Worm (Caenorhabditis elegans) whole organism, late embryonic: ENCODE data around the gene F55C5.10.

Experiments
- F13H6.1 ChIP-seq: sonication (generic microtip); optimal IDR thresholded peaks from 2 replicates; lab custom pipeline; 2016; ENCODE audit warnings: missing genetic modification characterization, missing compliant biosample characterization
- T23F11.4 ChIP-seq: fragments of 200-800 bp; sonication (Bioruptor generic); optimal IDR thresholded peaks from 2 replicates; lab custom pipeline; 2018; ENCODE audit warnings: mild to moderate bottlenecking, missing genetic modification characterization, missing compliant biosample characterization
- ceh-22 ChIP-seq: sonication (generic microtip); optimal IDR thresholded peaks from 2 replicates; lab custom pipeline; 2017; ENCODE audit warnings: missing biosample characterization, missing genetic modification characterization
- ceh-24 ChIP-seq: sonication (generic microtip); optimal IDR thresholded peaks from 2 replicates; lab custom pipeline; 2016; ENCODE audit warnings: mild to moderate bottlenecking, missing genetic modification characterization, missing compliant biosample characterization
- ceh-48 ChIP-seq: sonication (generic microtip); optimal IDR thresholded peaks from 2 replicates; lab custom pipeline; 2016; ENCODE audit warnings: missing genetic modification characterization, inconsistent platforms, missing compliant biosample characterization
- ceh-6 ChIP-seq: fragments of 200-800 bp; sonication (Bioruptor generic); optimal IDR thresholded peaks from 2 replicates; lab custom pipeline; 2018; ENCODE audit warnings: mild to moderate bottlenecking, missing genetic modification characterization, missing compliant biosample characterization
- ceh-9 ChIP-seq: sonication (generic microtip); optimal IDR thresholded peaks from 2 replicates; lab custom pipeline; 2016; ENCODE audit warnings: mild to moderate bottlenecking, missing genetic modification characterization, inconsistent platforms, missing compliant biosample characterization
- ets-4 ChIP-seq: sonication (generic microtip); optimal IDR thresholded peaks from 2 replicates; lab custom pipeline; 2016; ENCODE audit warnings: missing genetic modification characterization, missing compliant biosample characterization
- lim-6 ChIP-seq: sonication (generic microtip); optimal IDR thresholded peaks from 2 replicates; lab custom pipeline; 2016; ENCODE audit warnings: missing genetic modification characterization, missing compliant biosample characterization
- npax-4 ChIP-seq: sonication (generic microtip); optimal IDR thresholded peaks from 2 replicates; lab custom pipeline; 2016; ENCODE audit warnings: missing genetic modification characterization, missing compliant biosample characterization
- pat-9 ChIP-seq: fragments of 200-800 bp; sonication (Bioruptor generic); optimal IDR thresholded peaks from 2 replicates; lab custom pipeline; 2018; ENCODE audit warnings: mild to moderate bottlenecking, missing genetic modification characterization, moderate library complexity, missing compliant biosample characterization
- sox-4 ChIP-seq: sonication (generic microtip); optimal IDR thresholded peaks from 2 replicates; lab custom pipeline; 2017; ENCODE audit warnings: mild to moderate bottlenecking, missing genetic modification characterization, inconsistent platforms, missing compliant biosample characterization
- syd-9 ChIP-seq: sonication (generic microtip); optimal IDR thresholded peaks from 2 replicates; lab custom pipeline; 2016; ENCODE audit warnings: mild to moderate bottlenecking, missing genetic modification characterization, moderate library complexity, missing compliant biosample characterization
- tbx-2 ChIP-seq: sonication (generic microtip); optimal IDR thresholded peaks from 2 replicates; lab custom pipeline; 2016; ENCODE audit warnings: missing genetic modification characterization, missing compliant biosample characterization

- TF ChIP-seq T23F11.4: no peak
- no peak for TF ChIP-seq pat-9
- TF ChIP-seq npax-4 (tag; lab: Kevin White, UChicago): no peak
- no peak for TF ChIP-seq tbx-2
- no peak for TF ChIP-seq syd-9 (tag; lab: Kevin White, UChicago)
- no peak for TF ChIP-seq ceh-22
- no peak for TF ChIP-seq ceh-24 (tag; lab: Kevin White, UChicago)
- TF ChIP-seq sox-4 (tag; lab: Kevin White, UChicago): no peak
- TF ChIP-seq ceh-9: no peak
- no peak for TF ChIP-seq lim-6 (tag; lab: Kevin White, UChicago)
- TF ChIP-seq ets-4 (tag; lab: Kevin White, UChicago): no peak
- TF ChIP-seq F13H6.1: no peak
- no peak for TF ChIP-seq ceh-6 (GFP tag; lab: Kevin White, UChicago)
- TF ChIP-seq ceh-48 (tag; lab: Kevin White, UChicago): no peak
Measured at ce11 chrV:12299244-12299766, 16.0 kb downstream of the F55C5.10 start.
